Worm (Caenorhabditis elegans): ENCODE data around the gene F20B6.5.

The F20B6.5 gene

ce11 chrX:4222779-4223387, 23.2 kb upstream of the F20B6.5 start (continued):
- no peak for TF ChIP-seq hlh-26 (GFP tag; conservative IDR thresholded peaks at IDR 0.05)
- TF ChIP-seq T26A5.8 (tag; optimal IDR thresholded peaks at IDR 0.05), result no peak
- no peak for TF ChIP-seq ceh-79 (tag; optimal IDR thresholded peaks at IDR 0.05)
- no peak for TF ChIP-seq D2030.7 (GFP tag; IDR thresholded peaks at IDR 0.05)
- TF ChIP-seq F10E7.11 (tag; optimal IDR thresholded peaks at IDR 0.05), result peak; percentile 45
- peak; percentile 17 for TF ChIP-seq ztf-22 (GFP tag; optimal IDR thresholded peaks at IDR 0.05)
- TF ChIP-seq lin-40 (tag; optimal IDR thresholded peaks at IDR 0.05), result peak; percentile 96
- peak; percentile 60 for TF ChIP-seq atf-7 (tag; optimal IDR thresholded peaks at IDR 0.05)
- TF ChIP-seq B0336.3 (GFP tag; IDR thresholded peaks at IDR 0.05), result peak; percentile 94
- TF ChIP-seq mes-4 (tag; optimal IDR thresholded peaks at IDR 0.05), result no peak
- no peak for TF ChIP-seq F49E8.2 (tag; optimal IDR thresholded peaks at IDR 0.05; ENCODE audit: insufficient read depth)
- TF ChIP-seq madf-6 (GFP tag; IDR thresholded peaks at IDR 0.05), result no peak
- TF ChIP-seq cebp-2 (GFP tag; IDR thresholded peaks at IDR 0.05), result no peak
- no peak for TF ChIP-seq pha-4 (tag; optimal IDR thresholded peaks at IDR 0.05)
- TF ChIP-seq T07F8.4 (tag; optimal IDR thresholded peaks at IDR 0.05), result no peak
- no peak for TF ChIP-seq aptf-3 (GFP tag; IDR thresholded peaks at IDR 0.05)
- peak; percentile 71 for TF ChIP-seq akir-1 (GFP tag; optimal IDR thresholded peaks at IDR 0.05)
- no peak for TF ChIP-seq F57A8.1 (GFP tag; optimal IDR thresholded peaks at IDR 0.05)
- no peak for TF ChIP-seq aptf-2 (GFP tag; conservative IDR thresholded peaks at IDR 0.05)
- TF ChIP-seq die-1 (tag; optimal IDR thresholded peaks at IDR 0.05), result peak; percentile 25
- peak; percentile 68 for TF ChIP-seq dox-1 (GFP tag; IDR thresholded peaks at IDR 0.05)
- no peak for TF ChIP-seq ztf-6 (GFP tag; IDR thresholded peaks at IDR 0.05)
- TF ChIP-seq mcd-1 (GFP tag; IDR thresholded peaks at IDR 0.05), result peak; percentile 67
- TF ChIP-seq attf-3 (GFP tag; conservative IDR thresholded peaks at IDR 0.05), result no peak
- TF ChIP-seq lin-54 (GFP tag; optimal IDR thresholded peaks at IDR 0.05), result peak; percentile 35
- TF ChIP-seq attf-6 (GFP tag; IDR thresholded peaks at IDR 0.05), result no peak
- TF ChIP-seq zim-3 (tag; optimal IDR thresholded peaks at IDR 0.05), result no peak
- TF ChIP-seq nhr-120 (GFP tag; IDR thresholded peaks at IDR 0.05), result no peak
- no peak for TF ChIP-seq sea-2 (GFP tag; IDR thresholded peaks at IDR 0.05)
- no peak for TF ChIP-seq Y79H2A.3 (GFP tag; conservative IDR thresholded peaks at IDR 0.05)
- no peak for TF ChIP-seq tbx-9 (tag; optimal IDR thresholded peaks at IDR 0.05; ENCODE audit: borderline replicate concordance)
- no peak for TF ChIP-seq ztf-28 (GFP tag; IDR thresholded peaks at IDR 0.05)
- peak; percentile 42 for TF ChIP-seq snpc-4 (GFP tag; optimal IDR thresholded peaks at IDR 0.05)
- TF ChIP-seq snpc-4 (tag; optimal IDR thresholded peaks at IDR 0.05), result peak in 3 of 4 experiments; percentile 40 to 73 (median 45)
- peak; percentile 35 for TF ChIP-seq ztf-3 (GFP tag; optimal IDR thresholded peaks at IDR 0.05)
- TF ChIP-seq rpc-1 (optimal IDR thresholded peaks at IDR 0.05), result no peak
- no peak for TF ChIP-seq rpc-1 (tag; optimal IDR thresholded peaks at IDR 0.05)
- peak; percentile 25 for TF ChIP-seq ZK185.1 (tag; optimal IDR thresholded peaks at IDR 0.05; ENCODE audit: poor library complexity, severe bottlenecking)
- TF ChIP-seq xnd-1 (tag; optimal IDR thresholded peaks at IDR 0.05), result no peak
- TF ChIP-seq sptf-2 (GFP tag; optimal IDR thresholded peaks at IDR 0.05), result no peak
- no peak for TF ChIP-seq snpc-1.1 (tag; optimal IDR thresholded peaks at IDR 0.05; ENCODE audit: insufficient read depth)
- TF ChIP-seq egl-18 (GFP tag; IDR thresholded peaks at IDR 0.05), result peak; percentile 65; the same call in 1 of the 2 replicates
- no peak for TF ChIP-seq snpc-1.3 (tag; optimal IDR thresholded peaks at IDR 0.05; ENCODE audit: insufficient read depth)
- no peak for TF ChIP-seq egrh-3 (GFP tag; IDR thresholded peaks at IDR 0.05)
- no peak for TF ChIP-seq F22D6.2 (tag; optimal IDR thresholded peaks at IDR 0.05)
- TF ChIP-seq nfya-1 (tag; optimal IDR thresholded peaks at IDR 0.05; ENCODE audit: borderline replicate concordance, insufficient read depth), result no peak
- TF ChIP-seq egl-44 (GFP tag; IDR thresholded peaks at IDR 0.05), result peak; percentile 58; the same call in 1 of the 2 replicates
- no peak for TF ChIP-seq ceh-40 (GFP tag; IDR thresholded peaks at IDR 0.05)

Measured in whole organism, young adult.